Fruit fly (Drosophila melanogaster) whole organism, pupa: ENCODE results near the gene CG17768.

Source experiments
- CG10348 ChIP-seq: fragments of 200-800 bp; sonication (Bioruptor generic); IDR thresholded peaks from 2 replicates; pipeline ENCODE4 v1.3.6; 2022; ENCODE audit warnings: missing biosample characterization, missing genetic modification characterization
- CG12605 ChIP-seq: fragments of 200-800 bp; sonication (Bioruptor generic); IDR thresholded peaks from 2 replicates; pipeline ENCODE4 v1.3.6; 2022; ENCODE audit warnings: missing biosample characterization, missing genetic modification characterization
- CG13204 ChIP-seq: fragments of 200-800 bp; sonication (Bioruptor generic); optimal IDR thresholded peaks from 2 replicates; lab custom pipeline; 2018; ENCODE audit warnings: missing biosample characterization, mild to moderate bottlenecking, missing genetic modification characterization, moderate library complexity
- CG14655 ChIP-seq: fragments of 200-800 bp; sonication (Bioruptor generic); optimal IDR thresholded peaks from 3 replicates; lab custom pipeline; 2017; ENCODE audit warnings: mild to moderate bottlenecking, missing biosample characterization, missing genetic modification reagents, missing genetic modification characterization
- CG15710 ChIP-seq: fragments of 200-800 bp; sonication (Bioruptor generic); optimal IDR thresholded peaks from 2 replicates; lab custom pipeline; 2018; ENCODE audit warnings: missing biosample characterization, mild to moderate bottlenecking, missing genetic modification characterization, moderate library complexity
- CG17806 ChIP-seq: fragments of 200-800 bp; sonication (Bioruptor generic); optimal IDR thresholded peaks from 2 replicates; lab custom pipeline; 2018; ENCODE audit warnings: missing biosample characterization, mild to moderate bottlenecking, missing genetic modification characterization, moderate library complexity
- CG32121 ChIP-seq: fragments of 200-800 bp; sonication (Bioruptor generic); IDR thresholded peaks from 2 replicates; pipeline ENCODE4 v1.3.6; 2022; ENCODE audit warnings: missing biosample characterization, missing genetic modification characterization
- CG34367 ChIP-seq: fragments of 200-800 bp; sonication (Bioruptor generic); optimal IDR thresholded peaks from 2 replicates; lab custom pipeline; 2018; ENCODE audit warnings: missing biosample characterization, mild to moderate bottlenecking, missing genetic modification characterization
- CG4496 ChIP-seq: fragments of 200-800 bp; sonication (Bioruptor generic); IDR thresholded peaks from 3 replicates; pipeline ENCODE4 v1.3.6; 2022; ENCODE audit warnings: missing biosample characterization, missing genetic modification characterization
- CG8159 ChIP-seq: fragments of 200-800 bp; sonication (Bioruptor generic); optimal IDR thresholded peaks from 3 replicates; lab custom pipeline; 2018; ENCODE audit warnings: missing biosample characterization, mild to moderate bottlenecking, missing genetic modification characterization, moderate library complexity
- CG8301 ChIP-seq: fragments of 200-800 bp; sonication (Bioruptor generic); optimal IDR thresholded peaks from 2 replicates; lab custom pipeline; 2018; ENCODE audit warnings: missing biosample characterization, mild to moderate bottlenecking, missing genetic modification characterization
- CG9948 ChIP-seq: fragments of 200-800 bp; sonication (Bioruptor generic); optimal IDR thresholded peaks from 2 replicates; lab custom pipeline; 2018; ENCODE audit warnings: missing biosample characterization, mild to moderate bottlenecking, missing genetic modification characterization, moderate library complexity
- D1 ChIP-seq: fragments of 200-800 bp; sonication (Bioruptor generic); optimal IDR thresholded peaks from 2 replicates; lab custom pipeline; 2018; ENCODE audit warnings: missing biosample characterization, mild to moderate bottlenecking, missing genetic modification characterization, moderate library complexity
- EcR ChIP-seq: fragments of 200-800 bp; sonication (Bioruptor generic); optimal IDR thresholded peaks from 3 replicates; lab custom pipeline; 2019; ENCODE audit warnings: missing biosample characterization, missing genetic modification characterization, mild to moderate bottlenecking, moderate library complexity, missing genetic modification reagents
- Ets98B ChIP-seq: fragments of 200-800 bp; sonication (Bioruptor generic); IDR thresholded peaks from 2 replicates; pipeline ENCODE4 v1.3.6; 2022; ENCODE audit warnings: missing biosample characterization, missing genetic modification characterization
- Pif1A ChIP-seq: fragments of 200-800 bp; sonication (Bioruptor generic); optimal IDR thresholded peaks from 3 replicates; lab custom pipeline; 2016; ENCODE audit warnings: missing biosample characterization, missing genetic modification characterization
- Pif1B ChIP-seq: fragments of 200-800 bp; sonication (Bioruptor generic); optimal IDR thresholded peaks from 3 replicates; lab custom pipeline; 2016; ENCODE audit warnings: missing biosample characterization, missing genetic modification characterization
- Snoo ChIP-seq: fragments of 200-800 bp; sonication (Bioruptor generic); optimal IDR thresholded peaks from 3 replicates; lab custom pipeline; 2017; ENCODE audit warnings: missing biosample characterization, mild to moderate bottlenecking, missing genetic modification characterization, inconsistent platforms
- fd96Ca ChIP-seq: fragments of 200-800 bp; sonication (Bioruptor generic); IDR thresholded peaks from 3 replicates; pipeline ENCODE4 v1.3.6; 2022; ENCODE audit warnings: missing biosample characterization, missing genetic modification characterization
- gl ChIP-seq: fragments of 200-800 bp; sonication (Bioruptor generic); optimal IDR thresholded peaks from 2 replicates; lab custom pipeline; 2018; ENCODE audit warnings: missing biosample characterization, mild to moderate bottlenecking, missing genetic modification characterization
- rn ChIP-seq: fragments of 200-800 bp; sonication (Bioruptor generic); IDR thresholded peaks from 2 replicates; pipeline ENCODE4 v1.3.6; 2022; ENCODE audit warnings: missing biosample characterization, missing genetic modification characterization

Gene CG17768

dm6 chr2L:10372297-10372696 lies 32.7 kb downstream of the CG17768 start:
- TF ChIP-seq gl (no peak), CG14655 (no peak), Pif1A (GFP tag; lab: Kevin White, UChicago) (no peak), fd96Ca (no peak), rn (GFP tag; lab: Robert Waterston, UW) (no peak), CG9948 (tag; lab: Kevin White, UChicago) (no peak), Ets98B (GFP tag; lab: Robert Waterston, UW) (no peak), CG8159 (tag; lab: Kevin White, UChicago) (no peak), Snoo (tag; lab: Kevin White, UChicago) (no peak), CG10348 (GFP tag; lab: Robert Waterston, UW) (no peak), CG15710 (no peak), CG34367 (no peak), CG12605 (GFP tag; lab: Robert Waterston, UW) (no peak), CG4496 (no peak), CG8301 (tag; lab: Kevin White, UChicago) (no peak), Pif1B (no peak), CG17806 (no peak), D1 (tag; lab: Kevin White, UChicago) (no peak)

dm6 chr2L:10366525-10366924 lies 38.5 kb downstream of the CG17768 start, which contains the start of gene CG5056:
Gene CG5056 (plus strand): TSS chr2L:10366692.
- TF ChIP-seq CG8301 (tag; lab: Kevin White, UChicago) (no peak), CG32121 (GFP tag; lab: Robert Waterston, UW) (peak; percentile 41; the same call in 1 of the 2 replicates), Ets98B (GFP tag; lab: Robert Waterston, UW) (peak; percentile 29; the same call in 1 of the 2 replicates), CG8159 (tag; lab: Kevin White, UChicago) (no peak), CG14655 (no peak), D1 (tag; lab: Kevin White, UChicago) (no peak), CG15710 (peak; percentile 40), Snoo (tag; lab: Kevin White, UChicago) (peak; percentile 2), CG10348 (GFP tag; lab: Robert Waterston, UW) (no peak), CG34367 (peak; percentile 32), rn (GFP tag; lab: Robert Waterston, UW) (no peak), CG13204 (GFP tag; lab: Kevin White, UChicago) (no peak), CG9948 (tag; lab: Kevin White, UChicago) (peak; percentile 30), CG12605 (GFP tag; lab: Robert Waterston, UW) (peak; percentile 11; the same call in 1 of the 2 replicates), Pif1A (GFP tag; lab: Kevin White, UChicago) (no peak), Pif1B (no peak), fd96Ca (no peak), CG17806 (peak; percentile 6), gl (peak; percentile 57), EcR (GFP tag; lab: Kevin White, UChicago) (no peak), CG4496 (no peak)

dm6 chr2L:10364229-10364628 lies 40.8 kb downstream of the CG17768 start, which contains the start of gene lft:
Gene lft (plus strand): TSS chr2L:10364471.
- TF ChIP-seq CG10348 (GFP tag; lab: Robert Waterston, UW) (no peak), CG9948 (tag; lab: Kevin White, UChicago) (no peak), Pif1A (GFP tag; lab: Kevin White, UChicago) (no peak), CG8301 (tag; lab: Kevin White, UChicago) (no peak), D1 (tag; lab: Kevin White, UChicago) (no peak), Snoo (tag; lab: Kevin White, UChicago) (no peak), rn (GFP tag; lab: Robert Waterston, UW) (no peak), EcR (GFP tag; lab: Kevin White, UChicago) (no peak)

dm6 chr2L:10362408-10363067 lies 42.5 kb downstream of the CG17768 start, which contains the start of the genes Cand1 and pim:
Gene Cand1 (minus strand): TSS chr2L:10362707.
Gene pim (plus strand): TSS chr2L:10362989.
- TF ChIP-seq Pif1A (GFP tag; lab: Kevin White, UChicago) = no peak
- no peak for TF ChIP-seq fd96Ca
- no peak for TF ChIP-seq CG32121 (GFP tag; lab: Robert Waterston, UW)
- TF ChIP-seq Ets98B (GFP tag; lab: Robert Waterston, UW) = no peak
- TF ChIP-seq CG34367 = no peak
- TF ChIP-seq CG12605 (GFP tag; lab: Robert Waterston, UW) = no peak

dm6 chr2L:10356508-10356907 lies 48.5 kb downstream of the CG17768 start, which contains the start of the genes CtsL4 and ClpP:
Gene CtsL4 (minus strand): TSS chr2L:10356597.
Gene ClpP (plus strand): TSS chr2L:10356795.
- TF ChIP-seq CG8301 (tag; lab: Kevin White, UChicago) (no peak), CG17806 (peak; percentile 26), Snoo (tag; lab: Kevin White, UChicago) (peak; percentile 42), CG12605 (GFP tag; lab: Robert Waterston, UW) (no peak), CG34367 (peak; percentile 49), CG15710 (peak; percentile 51)

dm6 chr2L:10353871-10354270 lies 51.1 kb downstream of the CG17768 start, which contains the start of gene CG34367:
Gene CG34367 (minus strand): TSS chr2L:10353905.
- TF ChIP-seq rn (GFP tag; lab: Robert Waterston, UW) = no peak
- no peak for TF ChIP-seq Ets98B (GFP tag; lab: Robert Waterston, UW)
- TF ChIP-seq Snoo (tag; lab: Kevin White, UChicago) = no peak
- no peak for TF ChIP-seq CG32121 (GFP tag; lab: Robert Waterston, UW)
- TF ChIP-seq CG10348 (GFP tag; lab: Robert Waterston, UW) = no peak
- no peak for TF ChIP-seq CG9948 (tag; lab: Kevin White, UChicago)
- TF ChIP-seq CG4496 = no peak
- TF ChIP-seq CG34367 = no peak
- TF ChIP-seq CG8301 (tag; lab: Kevin White, UChicago) = no peak
- TF ChIP-seq CG13204 (GFP tag; lab: Kevin White, UChicago) = no peak
- no peak for TF ChIP-seq D1 (tag; lab: Kevin White, UChicago)
- TF ChIP-seq EcR (GFP tag; lab: Kevin White, UChicago) = no peak
- no peak for TF ChIP-seq CG15710
- no peak for TF ChIP-seq Pif1B
- TF ChIP-seq fd96Ca = no peak
- no peak for TF ChIP-seq Pif1A (GFP tag; lab: Kevin White, UChicago)
- no peak for TF ChIP-seq CG17806
